Worm (Caenorhabditis elegans) whole organism, L1 larva: ENCODE measurements around the gene M7.7.

Experiments
- aly-2 ChIP-seq: fragments of 150-350 bp; optimal IDR thresholded peaks from 2 replicates; lab custom pipeline; 2014; ENCODE audit warnings: missing biosample characterization, missing genetic modification characterization
- ceh-63 ChIP-seq: fragments of 200-800 bp; sonication (Bioruptor generic); optimal IDR thresholded peaks from 2 replicates; lab custom pipeline; 2018; ENCODE audit warnings: mild to moderate bottlenecking, missing genetic modification characterization, missing compliant biosample characterization
- egl-27 ChIP-seq, 2 experiments: fragments of 150-350 bp in 1 of 2; sonication (generic microtip); optimal IDR thresholded peaks; 3 replicates each; lab custom pipeline; 2017 to 2018; ENCODE audit warnings: missing biosample characterization in 2 of 2, missing genetic modification characterization in 2 of 2, missing genetic modification reagents in 2 of 2
- elt-2 ChIP-seq: sonication (generic microtip); optimal IDR thresholded peaks from 2 replicates; lab custom pipeline; 2016; ENCODE audit warnings: missing genetic modification characterization, mild to moderate bottlenecking, inconsistent platforms, missing compliant biosample characterization, missing genetic modification reagents
- hlh-4 ChIP-seq: sonication (generic microtip); optimal IDR thresholded peaks from 2 replicates; lab custom pipeline; 2016; ENCODE audit warnings: mild to moderate bottlenecking, missing genetic modification characterization, missing compliant biosample characterization
- irx-1 ChIP-seq: sonication (generic microtip); optimal IDR thresholded peaks from 2 replicates; lab custom pipeline; 2016; ENCODE audit warnings: missing genetic modification characterization, missing compliant biosample characterization
- lin-13 ChIP-seq: fragments of 150-350 bp; optimal IDR thresholded peaks from 2 replicates; lab custom pipeline; 2014; ENCODE audit warnings: missing biosample characterization, missing genetic modification reagents, missing genetic modification characterization
- mep-1 ChIP-seq: fragments of 150-350 bp; optimal IDR thresholded peaks from 2 replicates; lab custom pipeline; 2014; ENCODE audit warnings: missing biosample characterization, missing genetic modification characterization
- nhr-12 ChIP-seq: sonication (generic microtip); optimal IDR thresholded peaks from 2 replicates; lab custom pipeline; 2017; ENCODE audit warnings: missing biosample characterization, missing genetic modification characterization
- nhr-90 ChIP-seq: sonication (generic microtip); optimal IDR thresholded peaks from 2 replicates; lab custom pipeline; 2016; ENCODE audit warnings: mild to moderate bottlenecking, missing genetic modification characterization, missing compliant biosample characterization; ENCODE audit not compliant: poor library complexity
- tbx-2 ChIP-seq: sonication (generic microtip); optimal IDR thresholded peaks from 2 replicates; lab custom pipeline; 2016; ENCODE audit warnings: missing genetic modification characterization, missing compliant biosample characterization
- zag-1 ChIP-seq: fragments of 150-350 bp; optimal IDR thresholded peaks from 2 replicates; lab custom pipeline; 2014; ENCODE audit warnings: missing biosample characterization, missing genetic modification characterization
- ztf-4 ChIP-seq: fragments of 150-350 bp; optimal IDR thresholded peaks from 2 replicates; lab custom pipeline; 2014; ENCODE audit warnings: missing biosample characterization, missing genetic modification characterization

ce11 chrIV:11125200-11125599 lies 35.6 kb downstream of the M7.7 start:
- peak; percentile 15 for TF ChIP-seq tbx-2 (tag; lab: Kevin White, UChicago)
- TF ChIP-seq elt-2: peak; percentile 4
- TF ChIP-seq nhr-90 (tag; lab: Kevin White, UChicago): no peak
- no peak for TF ChIP-seq mep-1 (tag; lab: Kevin White, UChicago)
- no peak for TF ChIP-seq ceh-63 (GFP tag; lab: Kevin White, UChicago)
- no peak for TF ChIP-seq zag-1 (tag; lab: Kevin White, UChicago)
- TF ChIP-seq egl-27 (tag; optimal IDR thresholded peaks at IDR 0.05; lab: Kevin White, UChicago): no peak
- no peak for TF ChIP-seq hlh-4 (tag; lab: Kevin White, UChicago)
- no peak for TF ChIP-seq irx-1 (tag; lab: Kevin White, UChicago)
- no peak for TF ChIP-seq lin-13 (GFP tag; lab: Kevin White, UChicago)
- no peak for TF ChIP-seq ztf-4 (tag; lab: Kevin White, UChicago)
- no peak for TF ChIP-seq nhr-12
- TF ChIP-seq aly-2: no peak
